Worm (Caenorhabditis elegans) whole organism, L3 larva: ENCODE measurements around the gene sphk-1.

Source experiments
- R02D3.7 ChIP-seq: fragments of 150-350 bp; optimal IDR thresholded peaks from 2 replicates; lab custom pipeline; 2014; ENCODE audit warnings: missing biosample characterization, missing genetic modification characterization
- ZK546.5 ChIP-seq: sonication (generic microtip); optimal IDR thresholded peaks from 2 replicates; lab custom pipeline; 2017; ENCODE audit warnings: missing biosample characterization, missing genetic modification characterization
- aly-2 ChIP-seq: fragments of 150-350 bp; optimal IDR thresholded peaks from 2 replicates; lab custom pipeline; 2014; ENCODE audit warnings: missing biosample characterization, missing genetic modification characterization
- ama-1 ChIP-seq: fragments of 150-350 bp; optimal IDR thresholded peaks from 2 replicates; lab custom pipeline; 2018
- ceh-16 ChIP-seq: sonication (generic microtip); optimal IDR thresholded peaks from 2 replicates; lab custom pipeline; 2017; ENCODE audit warnings: missing biosample characterization, missing genetic modification characterization
- ceh-28 ChIP-seq: fragments of 150-350 bp; optimal IDR thresholded peaks from 2 replicates; lab custom pipeline; 2014; ENCODE audit warnings: missing biosample characterization, missing genetic modification reagents, missing genetic modification characterization
- ceh-82 ChIP-seq: fragments of 150-350 bp; optimal IDR thresholded peaks from 2 replicates; lab custom pipeline; 2014; ENCODE audit warnings: missing biosample characterization, missing genetic modification characterization
- daf-12 ChIP-seq: fragments of 150-350 bp; optimal IDR thresholded peaks from 2 replicates; lab custom pipeline; 2014; ENCODE audit warnings: missing biosample characterization, missing genetic modification reagents, missing genetic modification characterization
- egl-27 ChIP-seq: sonication (generic microtip); optimal IDR thresholded peaks from 4 replicates; lab custom pipeline; 2017; ENCODE audit warnings: missing biosample characterization, missing genetic modification reagents, missing genetic modification characterization
- egl-5 ChIP-seq: fragments of 150-350 bp; optimal IDR thresholded peaks from 2 replicates; lab custom pipeline; 2017; ENCODE audit warnings: missing biosample characterization, missing genetic modification reagents, missing genetic modification characterization, inconsistent platforms
- elt-1 ChIP-seq: fragments of 150-350 bp; optimal IDR thresholded peaks from 2 replicates; lab custom pipeline; 2014; ENCODE audit warnings: missing biosample characterization, missing genetic modification characterization
- elt-2 ChIP-seq: sonication (generic microtip); optimal IDR thresholded peaks from 2 replicates; lab custom pipeline; 2016; ENCODE audit warnings: missing genetic modification reagents, mild to moderate bottlenecking, missing genetic modification characterization, missing compliant biosample characterization
- elt-3 ChIP-seq, 3 experiments: fragments of 150-350 bp in 1 of 3; sonication (generic microtip) in 2 of 3; optimal IDR thresholded peaks; 2 replicates in 2 of 3; 4 replicates in 1 of 3; lab custom pipeline; 2014 to 2017; ENCODE audit warnings: missing biosample characterization in 3 of 3, missing genetic modification characterization in 3 of 3
- fos-1 ChIP-seq: fragments of 150-350 bp; optimal IDR thresholded peaks from 2 replicates; lab custom pipeline; 2014; ENCODE audit warnings: missing biosample characterization, missing genetic modification characterization
- hmg-11 ChIP-seq: sonication (generic microtip); optimal IDR thresholded peaks from 2 replicates; lab custom pipeline; 2016; ENCODE audit warnings: missing genetic modification characterization, missing compliant biosample characterization
- jun-1 ChIP-seq: fragments of 150-350 bp; optimal IDR thresholded peaks from 2 replicates; lab custom pipeline; 2014; ENCODE audit warnings: missing biosample characterization, missing genetic modification reagents, missing genetic modification characterization
- lin-15B ChIP-seq: fragments of 150-350 bp; optimal IDR thresholded peaks from 2 replicates; lab custom pipeline; 2014; ENCODE audit warnings: missing biosample characterization, missing genetic modification characterization
- lin-39 ChIP-seq: fragments of 150-350 bp; optimal IDR thresholded peaks from 2 replicates; lab custom pipeline; 2018; ENCODE audit warnings: missing biosample characterization, missing genetic modification reagents, missing genetic modification characterization
- lsy-12 ChIP-seq: sonication (generic microtip); optimal IDR thresholded peaks from 2 replicates; lab custom pipeline; 2016; ENCODE audit warnings: mild to moderate bottlenecking, missing genetic modification characterization, missing compliant biosample characterization
- mdl-1 ChIP-seq: fragments of 150-350 bp; optimal IDR thresholded peaks from 2 replicates; lab custom pipeline; 2014; ENCODE audit warnings: missing biosample characterization, missing genetic modification characterization
- nfya-1 ChIP-seq: sonication (generic microtip); optimal IDR thresholded peaks from 2 replicates; lab custom pipeline; 2017; ENCODE audit warnings: missing genetic modification characterization, mild to moderate bottlenecking, missing compliant biosample characterization, antibody characterized with exemption, moderate library complexity; ENCODE audit not compliant: insufficient read depth
- nhr-11 ChIP-seq: fragments of 150-350 bp; optimal IDR thresholded peaks from 2 replicates; lab custom pipeline; 2014; ENCODE audit warnings: missing biosample characterization, missing genetic modification characterization
- nhr-12 ChIP-seq: fragments of 150-350 bp; optimal IDR thresholded peaks from 2 replicates; lab custom pipeline; 2014; ENCODE audit warnings: missing biosample characterization, missing genetic modification characterization
- nhr-23 ChIP-seq: fragments of 150-350 bp; optimal IDR thresholded peaks from 2 replicates; lab custom pipeline; 2014; ENCODE audit warnings: missing biosample characterization, missing genetic modification reagents, missing genetic modification characterization
- nhr-237 ChIP-seq: fragments of 150-350 bp; optimal IDR thresholded peaks from 2 replicates; lab custom pipeline; 2014; ENCODE audit warnings: missing biosample characterization, missing genetic modification characterization
- nhr-25 ChIP-seq: sonication (generic microtip); optimal IDR thresholded peaks from 2 replicates; lab custom pipeline; 2017; ENCODE audit warnings: missing biosample characterization, missing genetic modification characterization
- nhr-28 ChIP-seq: fragments of 150-350 bp; optimal IDR thresholded peaks from 2 replicates; lab custom pipeline; 2014; ENCODE audit warnings: missing biosample characterization, missing genetic modification characterization
- nhr-43 ChIP-seq: sonication (generic microtip); optimal IDR thresholded peaks from 2 replicates; lab custom pipeline; 2016; ENCODE audit warnings: mild to moderate bottlenecking, missing genetic modification characterization, missing compliant biosample characterization; ENCODE audit not compliant: poor library complexity, severe bottlenecking
- nhr-76 ChIP-seq: fragments of 150-350 bp; sonication (generic microtip); optimal IDR thresholded peaks from 5 replicates; lab custom pipeline; 2014; ENCODE audit warnings: missing biosample characterization, missing genetic modification characterization
- nhr-77 ChIP-seq: fragments of 150-350 bp; optimal IDR thresholded peaks from 2 replicates; lab custom pipeline; 2014; ENCODE audit warnings: missing biosample characterization, missing genetic modification characterization
- pha-4 ChIP-seq: fragments of 150-350 bp; optimal IDR thresholded peaks from 2 replicates; lab custom pipeline; 2014; ENCODE audit warnings: missing biosample characterization, missing genetic modification reagents, missing genetic modification characterization
- pqm-1 ChIP-seq: fragments of 150-350 bp; optimal IDR thresholded peaks from 2 replicates; lab custom pipeline; 2017; ENCODE audit warnings: missing biosample characterization, missing genetic modification characterization, inconsistent platforms
- sea-2 ChIP-seq: fragments of 150-350 bp; sonication (generic microtip); optimal IDR thresholded peaks from 4 replicates; lab custom pipeline; 2014; ENCODE audit warnings: missing biosample characterization, missing genetic modification reagents, missing genetic modification characterization
- skn-1 ChIP-seq: fragments of 150-350 bp; optimal IDR thresholded peaks from 2 replicates; lab custom pipeline; 2014; ENCODE audit warnings: missing biosample characterization, missing genetic modification characterization
- snpc-4 ChIP-seq: fragments of 150-350 bp; optimal IDR thresholded peaks from 2 replicates; lab custom pipeline; 2014; ENCODE audit warnings: missing biosample characterization, missing genetic modification characterization
- tbx-2 ChIP-seq: sonication (generic microtip); optimal IDR thresholded peaks from 2 replicates; lab custom pipeline; 2016; ENCODE audit warnings: mild to moderate bottlenecking, missing genetic modification characterization, missing compliant biosample characterization
- unc-39 ChIP-seq: sonication (generic microtip); optimal IDR thresholded peaks from 4 replicates; lab custom pipeline; 2017; ENCODE audit warnings: missing biosample characterization, missing genetic modification characterization
- unc-62 ChIP-seq: fragments of 150-350 bp; sonication (generic microtip); optimal IDR thresholded peaks from 4 replicates; lab custom pipeline; 2014; ENCODE audit warnings: missing biosample characterization, missing genetic modification reagents, missing genetic modification characterization
- zag-1 ChIP-seq: fragments of 150-350 bp; optimal IDR thresholded peaks from 2 replicates; lab custom pipeline; 2014; ENCODE audit warnings: missing biosample characterization, missing genetic modification characterization
- ztf-11 ChIP-seq: fragments of 150-350 bp; optimal IDR thresholded peaks from 2 replicates; lab custom pipeline; 2014; ENCODE audit warnings: missing biosample characterization, missing genetic modification characterization
- ztf-4 ChIP-seq: fragments of 150-350 bp; optimal IDR thresholded peaks from 2 replicates; lab custom pipeline; 2014; ENCODE audit warnings: missing biosample characterization, missing genetic modification characterization

The sphk-1 gene

DNA sequence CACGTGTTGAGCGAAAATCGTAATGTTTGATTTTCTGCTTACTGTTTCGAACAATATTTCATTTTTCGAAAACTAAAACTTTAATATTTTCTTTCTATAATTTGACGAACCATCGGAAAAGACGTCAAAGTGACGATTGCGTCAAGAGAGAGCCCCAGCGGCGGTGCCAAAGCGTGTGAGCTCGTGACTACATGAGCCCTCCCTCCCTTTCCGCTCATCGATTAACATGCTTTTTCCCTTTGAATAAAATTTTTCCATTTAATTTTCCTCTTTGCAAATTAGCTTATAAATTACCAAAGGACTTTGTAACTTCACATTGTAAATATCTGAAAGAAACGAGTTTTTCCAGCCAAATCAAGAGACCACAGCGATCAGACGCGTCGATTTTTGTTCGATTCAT is 41.5 kb upstream of the sphk-1 start:
- TF ChIP-seq unc-39 (tag; lab: Kevin White, UChicago) (no peak), lin-39 (tag; lab: Kevin White, UChicago) (no peak), lin-15B (tag; lab: Kevin White, UChicago) (peak; percentile 21), nhr-76 (no peak)

DNA sequence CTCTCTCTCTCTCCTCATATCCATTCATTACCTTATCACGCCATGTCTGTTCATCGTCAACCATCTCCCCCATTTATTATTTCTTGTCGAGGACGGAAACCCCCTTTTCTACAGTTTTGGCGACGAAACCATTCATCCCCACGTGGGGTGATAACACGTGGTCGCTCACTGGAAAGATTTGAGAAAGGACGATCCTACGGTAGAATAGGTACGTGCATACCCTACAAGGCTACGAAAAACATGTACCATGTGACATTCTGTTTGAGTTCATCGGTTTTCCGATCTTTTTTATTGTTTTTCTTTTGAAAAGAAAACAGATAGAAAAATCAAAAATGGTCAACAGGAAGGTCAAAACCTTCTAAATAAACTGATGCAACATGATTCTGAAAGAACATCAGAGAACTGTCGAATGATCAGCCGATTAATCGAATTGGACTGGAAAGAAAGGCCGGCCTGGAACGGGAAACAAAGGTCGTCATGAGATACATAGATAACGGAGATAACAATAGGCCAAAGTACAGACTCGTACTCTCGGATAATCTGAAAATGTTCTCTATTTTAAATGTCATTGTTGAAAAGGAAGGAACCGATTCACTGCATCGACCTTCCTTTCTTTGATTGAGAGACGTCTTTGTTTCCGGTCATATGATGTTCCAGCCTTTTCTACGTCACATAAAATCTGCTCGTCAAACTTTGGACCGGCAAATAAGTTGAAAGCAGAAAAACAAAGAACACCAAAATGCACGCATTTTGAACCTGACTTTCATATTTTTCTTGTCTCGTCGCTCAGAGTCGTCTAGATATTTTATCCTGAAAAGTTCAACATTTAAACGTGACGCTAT is 40.8 kb upstream of the sphk-1 start:
- peak; percentile 31 for TF ChIP-seq ztf-4 (tag; lab: Kevin White, UChicago)
- TF ChIP-seq unc-39 (tag; lab: Kevin White, UChicago): no peak
- TF ChIP-seq fos-1 (tag; lab: Kevin White, UChicago): no peak
- no peak for TF ChIP-seq egl-5
- peak in 2 of 3 experiments; percentile 21 to 59 for TF ChIP-seq elt-3 (tag; optimal IDR thresholded peaks at IDR 0.05; lab: Kevin White, UChicago)
- no peak for TF ChIP-seq R02D3.7 (tag; lab: Kevin White, UChicago)
- peak; percentile 80 for TF ChIP-seq nhr-11 (tag; lab: Kevin White, UChicago)
- peak; percentile 82 for TF ChIP-seq elt-1 (tag; lab: Kevin White, UChicago)
- TF ChIP-seq unc-62: no peak
- TF ChIP-seq pqm-1 (tag; lab: Kevin White, UChicago): peak; percentile 18
- peak; percentile 4 for TF ChIP-seq lsy-12 (tag; lab: Kevin White, UChicago)
- TF ChIP-seq egl-27: peak; percentile 34
- peak; percentile 66 for TF ChIP-seq jun-1 (tag; lab: Kevin White, UChicago)
- TF ChIP-seq tbx-2: peak; percentile 52
- peak; percentile 92 for TF ChIP-seq mdl-1 (tag; lab: Kevin White, UChicago)
- TF ChIP-seq nfya-1 (tag; lab: Kevin White, UChicago): peak; percentile 42
- peak; percentile 88 for TF ChIP-seq nhr-25 (tag; lab: Kevin White, UChicago)
- TF ChIP-seq ama-1 (lab: Kevin White, UChicago): peak; percentile 63
- TF ChIP-seq elt-2 (tag; lab: Kevin White, UChicago): peak; percentile 72
- peak; percentile 85 for TF ChIP-seq nhr-23 (tag; lab: Kevin White, UChicago)
- peak; percentile 95 for TF ChIP-seq nhr-43 (tag; lab: Kevin White, UChicago)

DNA sequence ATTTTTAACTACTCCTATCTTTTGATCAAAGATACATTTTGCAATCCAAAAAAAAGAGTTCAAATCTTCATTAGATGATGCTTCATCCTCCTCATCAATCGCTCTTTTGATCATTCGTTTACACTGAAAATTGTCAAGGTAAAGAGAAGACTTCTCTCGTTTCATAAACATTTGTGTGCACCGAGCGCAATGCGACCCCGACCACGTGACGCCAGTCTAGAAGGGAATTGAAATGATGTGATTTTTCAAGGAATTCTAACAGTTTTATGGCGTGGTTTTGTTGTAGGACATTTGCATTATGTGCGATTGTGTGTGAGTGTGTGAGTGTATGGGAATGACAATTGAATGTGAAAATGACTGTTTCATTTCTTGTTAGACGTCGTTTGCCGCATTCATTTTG is 39.8 kb upstream of the sphk-1 start:
- TF ChIP-seq pha-4 (tag; lab: Kevin White, UChicago) (peak; percentile 25), ceh-82 (tag; lab: Kevin White, UChicago) (no peak), nfya-1 (tag; lab: Kevin White, UChicago) (peak; percentile 26), egl-5 (peak; percentile 86), ztf-4 (tag; lab: Kevin White, UChicago) (no peak), nhr-12 (tag; lab: Kevin White, UChicago) (no peak), elt-2 (tag; lab: Kevin White, UChicago) (peak; percentile 50), mdl-1 (tag; lab: Kevin White, UChicago) (peak; percentile 64), nhr-25 (tag; lab: Kevin White, UChicago) (peak; percentile 20), nhr-28 (tag; lab: Kevin White, UChicago) (no peak), unc-62 (no peak)

DNA sequence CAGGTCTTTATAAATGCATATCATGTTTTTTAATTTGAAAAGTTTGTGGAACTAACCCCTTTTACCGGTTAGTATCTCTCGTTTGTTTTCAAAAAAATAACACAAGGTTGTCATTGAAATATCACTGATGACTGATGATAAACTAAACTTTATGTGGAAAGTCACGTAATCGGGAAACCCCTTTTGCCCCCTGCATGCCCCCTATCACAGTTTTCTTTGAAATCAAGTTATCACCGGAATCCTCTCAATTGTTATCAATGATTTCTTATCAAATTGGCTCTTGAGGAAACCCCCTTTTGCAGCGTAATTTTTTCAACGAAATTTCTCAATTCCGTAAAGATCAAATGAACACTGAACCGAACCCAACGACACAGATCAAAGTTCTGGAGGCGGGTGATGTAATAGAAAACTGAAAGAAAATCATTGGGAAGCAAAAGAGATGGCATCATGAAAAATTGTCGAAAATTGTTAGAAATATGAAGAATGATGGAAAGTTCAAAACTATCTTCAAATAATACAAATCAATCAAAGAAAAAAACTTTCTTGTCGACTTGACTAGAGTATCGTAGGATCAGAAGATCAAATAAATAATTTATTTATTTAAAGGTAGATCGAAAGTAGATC is 39.0 kb upstream of the sphk-1 start:
- TF ChIP-seq R02D3.7 (tag; lab: Kevin White, UChicago) (peak; percentile 7), nhr-25 (tag; lab: Kevin White, UChicago) (peak; percentile 6), nhr-237 (tag; lab: Kevin White, UChicago) (no peak), ceh-16 (tag; lab: Kevin White, UChicago) (no peak), snpc-4 (no peak), jun-1 (tag; lab: Kevin White, UChicago) (peak; percentile 67), nhr-28 (tag; lab: Kevin White, UChicago) (no peak), sea-2 (GFP tag; lab: Kevin White, UChicago) (no peak), ceh-82 (tag; lab: Kevin White, UChicago) (no peak), daf-12 (no peak), tbx-2 (no peak), ztf-4 (tag; lab: Kevin White, UChicago) (no peak), nhr-43 (tag; lab: Kevin White, UChicago) (peak; percentile 65), nhr-23 (tag; lab: Kevin White, UChicago) (peak; percentile 51), egl-27 (no peak), ztf-11 (tag; lab: Kevin White, UChicago) (no peak), lin-15B (tag; lab: Kevin White, UChicago) (no peak), skn-1 (tag; lab: Kevin White, UChicago) (no peak), hmg-11 (tag; lab: Kevin White, UChicago) (no peak), nhr-12 (tag; lab: Kevin White, UChicago) (no peak), pha-4 (tag; lab: Kevin White, UChicago) (no peak), ceh-28 (tag; lab: Kevin White, UChicago) (no peak), aly-2 (tag; lab: Kevin White, UChicago) (no peak), unc-62 (no peak), unc-39 (tag; lab: Kevin White, UChicago) (no peak), zag-1 (tag; lab: Kevin White, UChicago) (no peak), egl-5 (no peak), ZK546.5 (tag; lab: Kevin White, UChicago) (no peak), elt-3 (tag; optimal IDR thresholded peaks at IDR 0.05; lab: Kevin White, UChicago) (peak; percentile 42 to 91 (median 87)), nhr-77 (tag; lab: Kevin White, UChicago) (no peak)
